Worm (Caenorhabditis elegans) whole organism, L3 larva: ENCODE results near the gene C24A3.9.

Source experiments
- R02D3.7 ChIP-seq: fragments of 150-350 bp; optimal IDR thresholded peaks from 2 replicates; lab custom pipeline; 2014; ENCODE audit warnings: missing biosample characterization, missing genetic modification characterization
- ZK546.5 ChIP-seq: sonication (generic microtip); optimal IDR thresholded peaks from 2 replicates; lab custom pipeline; 2017; ENCODE audit warnings: missing biosample characterization, missing genetic modification characterization
- ceh-16 ChIP-seq: sonication (generic microtip); optimal IDR thresholded peaks from 2 replicates; lab custom pipeline; 2017; ENCODE audit warnings: missing biosample characterization, missing genetic modification characterization
- ceh-28 ChIP-seq: fragments of 150-350 bp; optimal IDR thresholded peaks from 2 replicates; lab custom pipeline; 2014; ENCODE audit warnings: missing biosample characterization, missing genetic modification reagents, missing genetic modification characterization
- ceh-82 ChIP-seq: fragments of 150-350 bp; optimal IDR thresholded peaks from 2 replicates; lab custom pipeline; 2014; ENCODE audit warnings: missing biosample characterization, missing genetic modification characterization
- ceh-9 ChIP-seq: sonication (generic microtip); optimal IDR thresholded peaks from 2 replicates; lab custom pipeline; 2018; ENCODE audit warnings: missing biosample characterization, missing genetic modification characterization
- egl-5 ChIP-seq: fragments of 150-350 bp; optimal IDR thresholded peaks from 2 replicates; lab custom pipeline; 2017; ENCODE audit warnings: missing biosample characterization, missing genetic modification reagents, missing genetic modification characterization, inconsistent platforms
- elt-1 ChIP-seq: fragments of 150-350 bp; optimal IDR thresholded peaks from 2 replicates; lab custom pipeline; 2014; ENCODE audit warnings: missing biosample characterization, missing genetic modification characterization
- elt-2 ChIP-seq: sonication (generic microtip); optimal IDR thresholded peaks from 2 replicates; lab custom pipeline; 2016; ENCODE audit warnings: missing genetic modification reagents, mild to moderate bottlenecking, missing genetic modification characterization, missing compliant biosample characterization
- elt-3 ChIP-seq, 3 experiments: fragments of 150-350 bp in 1 of 3; sonication (generic microtip) in 2 of 3; optimal IDR thresholded peaks; 2 replicates in 2 of 3; 4 replicates in 1 of 3; lab custom pipeline; 2014 to 2017; ENCODE audit warnings: missing biosample characterization in 3 of 3, missing genetic modification characterization in 3 of 3
- fkh-10 ChIP-seq: sonication (generic microtip); optimal IDR thresholded peaks from 2 replicates; lab custom pipeline; 2017; ENCODE audit warnings: missing biosample characterization, missing genetic modification reagents, missing genetic modification characterization
- fkh-2 ChIP-seq: fragments of 150-350 bp; optimal IDR thresholded peaks from 2 replicates; lab custom pipeline; 2014; ENCODE audit warnings: missing biosample characterization, missing genetic modification reagents, missing genetic modification characterization
- hmg-11 ChIP-seq: sonication (generic microtip); optimal IDR thresholded peaks from 2 replicates; lab custom pipeline; 2016; ENCODE audit warnings: missing genetic modification characterization, missing compliant biosample characterization
- lin-39 ChIP-seq: fragments of 150-350 bp; optimal IDR thresholded peaks from 2 replicates; lab custom pipeline; 2018; ENCODE audit warnings: missing biosample characterization, missing genetic modification reagents, missing genetic modification characterization
- lsy-12 ChIP-seq: sonication (generic microtip); optimal IDR thresholded peaks from 2 replicates; lab custom pipeline; 2016; ENCODE audit warnings: mild to moderate bottlenecking, missing genetic modification characterization, missing compliant biosample characterization
- mml-1 ChIP-seq: fragments of 150-350 bp; sonication (generic microtip); optimal IDR thresholded peaks from 3 replicates; lab custom pipeline; 2014; ENCODE audit warnings: missing biosample characterization, missing genetic modification characterization
- nfya-1 ChIP-seq: sonication (generic microtip); optimal IDR thresholded peaks from 2 replicates; lab custom pipeline; 2017; ENCODE audit warnings: missing genetic modification characterization, mild to moderate bottlenecking, missing compliant biosample characterization, antibody characterized with exemption, moderate library complexity; ENCODE audit not compliant: insufficient read depth
- nhr-23 ChIP-seq: fragments of 150-350 bp; optimal IDR thresholded peaks from 2 replicates; lab custom pipeline; 2014; ENCODE audit warnings: missing biosample characterization, missing genetic modification reagents, missing genetic modification characterization
- nhr-237 ChIP-seq: fragments of 150-350 bp; optimal IDR thresholded peaks from 2 replicates; lab custom pipeline; 2014; ENCODE audit warnings: missing biosample characterization, missing genetic modification characterization
- nhr-25 ChIP-seq: sonication (generic microtip); optimal IDR thresholded peaks from 2 replicates; lab custom pipeline; 2017; ENCODE audit warnings: missing biosample characterization, missing genetic modification characterization
- nhr-43 ChIP-seq: sonication (generic microtip); optimal IDR thresholded peaks from 2 replicates; lab custom pipeline; 2016; ENCODE audit warnings: mild to moderate bottlenecking, missing genetic modification characterization, missing compliant biosample characterization; ENCODE audit not compliant: poor library complexity, severe bottlenecking
- nhr-67 ChIP-seq: fragments of 150-350 bp; optimal IDR thresholded peaks from 2 replicates; lab custom pipeline; 2014; ENCODE audit warnings: missing biosample characterization, missing genetic modification characterization
- nhr-76 ChIP-seq: fragments of 150-350 bp; sonication (generic microtip); optimal IDR thresholded peaks from 5 replicates; lab custom pipeline; 2014; ENCODE audit warnings: missing biosample characterization, missing genetic modification characterization
- pha-4 ChIP-seq: fragments of 150-350 bp; optimal IDR thresholded peaks from 2 replicates; lab custom pipeline; 2014; ENCODE audit warnings: missing biosample characterization, missing genetic modification reagents, missing genetic modification characterization
- pqm-1 ChIP-seq: fragments of 150-350 bp; optimal IDR thresholded peaks from 2 replicates; lab custom pipeline; 2017; ENCODE audit warnings: missing biosample characterization, missing genetic modification characterization, inconsistent platforms
- skn-1 ChIP-seq: fragments of 150-350 bp; optimal IDR thresholded peaks from 2 replicates; lab custom pipeline; 2014; ENCODE audit warnings: missing biosample characterization, missing genetic modification characterization
- snpc-4 ChIP-seq: fragments of 150-350 bp; optimal IDR thresholded peaks from 2 replicates; lab custom pipeline; 2014; ENCODE audit warnings: missing biosample characterization, missing genetic modification characterization
- tbx-2 ChIP-seq: sonication (generic microtip); optimal IDR thresholded peaks from 2 replicates; lab custom pipeline; 2016; ENCODE audit warnings: mild to moderate bottlenecking, missing genetic modification characterization, missing compliant biosample characterization
- ztf-4 ChIP-seq: fragments of 150-350 bp; optimal IDR thresholded peaks from 2 replicates; lab custom pipeline; 2014; ENCODE audit warnings: missing biosample characterization, missing genetic modification characterization

C24A3.9 gene

DNA sequence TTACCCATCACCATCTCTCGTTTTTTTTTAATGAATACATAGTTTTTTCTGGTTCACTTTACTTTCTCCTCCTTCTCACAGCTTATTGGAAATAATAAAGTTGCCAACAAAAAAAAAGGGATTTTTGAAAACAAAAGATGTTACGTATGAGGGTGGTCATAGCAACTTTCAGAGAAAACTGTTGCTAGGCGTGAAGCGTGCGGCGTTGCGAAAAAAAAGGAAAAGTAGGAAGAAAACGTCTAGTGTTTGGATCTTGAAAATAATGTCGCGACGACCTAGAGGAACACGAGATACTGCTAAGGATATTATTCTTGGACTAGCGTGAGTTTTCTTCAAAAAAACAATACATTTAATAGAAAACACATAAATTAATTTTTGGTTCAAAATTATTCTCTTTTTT is 11.5 kb downstream of the C24A3.9 start, which contains the start of gene C24A3.1:
TSS of gene C24A3.1 (plus strand) at position 263 of the 400 bp plus-strand sequence.
- TF ChIP-seq fkh-10 (no peak), nhr-237 (no peak), ZK546.5 (tag; lab: Kevin White, UChicago) (no peak), elt-1 (tag; lab: Kevin White, UChicago) (no peak), elt-2 (no peak), elt-3 (tag; optimal IDR thresholded peaks at IDR 0.05; lab: Kevin White, UChicago) (no peak), ceh-16 (no peak), nhr-67 (tag; lab: Kevin White, UChicago) (no peak), ztf-4 (tag; lab: Kevin White, UChicago) (no peak), R02D3.7 (tag; lab: Kevin White, UChicago) (no peak), lin-39 (no peak), nhr-25 (tag; lab: Kevin White, UChicago) (no peak), nhr-23 (tag; lab: Kevin White, UChicago) (no peak), fkh-2 (tag; lab: Kevin White, UChicago) (no peak), ceh-28 (tag; lab: Kevin White, UChicago) (no peak), egl-5 (tag; lab: Kevin White, UChicago) (no peak), ceh-9 (tag; lab: Kevin White, UChicago) (no peak), nfya-1 (tag; lab: Kevin White, UChicago) (no peak)

DNA sequence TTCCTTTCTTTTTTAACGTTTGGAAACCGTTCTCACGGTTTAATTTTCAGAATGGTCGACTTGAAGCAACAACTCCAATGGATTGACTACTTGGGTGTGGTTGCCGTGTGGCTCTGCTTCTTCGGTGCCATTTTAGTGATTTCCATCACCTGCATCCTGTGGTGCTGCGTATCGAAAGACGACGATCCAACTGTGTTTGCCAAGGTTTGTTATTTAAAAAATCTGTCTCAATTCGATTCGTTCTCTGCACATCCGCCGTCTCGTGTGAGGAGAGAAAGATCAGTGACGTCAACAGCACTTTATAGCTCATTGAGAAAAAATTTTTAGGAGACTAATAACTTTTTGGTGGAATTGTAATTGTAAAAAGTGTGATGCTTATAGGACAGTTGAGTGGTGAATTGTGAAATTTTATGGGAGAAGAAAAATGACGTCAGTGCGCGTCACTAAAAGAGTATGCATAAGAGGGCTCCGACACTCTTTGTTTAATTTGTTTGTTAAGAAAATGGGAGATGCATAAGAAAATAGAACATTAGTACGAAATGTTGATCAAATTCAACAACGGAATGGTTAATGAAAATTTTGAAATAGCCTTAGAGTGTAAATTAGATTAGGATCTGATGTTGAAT is 12.8 kb downstream of the C24A3.9 start, which contains the start of gene C24A3.2:
TSS of gene C24A3.2 (plus strand) at position 51 of the 626 bp plus-strand sequence.
- TF ChIP-seq nfya-1 (tag; lab: Kevin White, UChicago) (peak; percentile 19), egl-5 (tag; lab: Kevin White, UChicago) (peak; percentile 27), nhr-76 (tag; lab: Kevin White, UChicago) (no peak), pha-4 (tag; lab: Kevin White, UChicago) (peak; percentile 5), nhr-43 (no peak), lsy-12 (no peak)

DNA sequence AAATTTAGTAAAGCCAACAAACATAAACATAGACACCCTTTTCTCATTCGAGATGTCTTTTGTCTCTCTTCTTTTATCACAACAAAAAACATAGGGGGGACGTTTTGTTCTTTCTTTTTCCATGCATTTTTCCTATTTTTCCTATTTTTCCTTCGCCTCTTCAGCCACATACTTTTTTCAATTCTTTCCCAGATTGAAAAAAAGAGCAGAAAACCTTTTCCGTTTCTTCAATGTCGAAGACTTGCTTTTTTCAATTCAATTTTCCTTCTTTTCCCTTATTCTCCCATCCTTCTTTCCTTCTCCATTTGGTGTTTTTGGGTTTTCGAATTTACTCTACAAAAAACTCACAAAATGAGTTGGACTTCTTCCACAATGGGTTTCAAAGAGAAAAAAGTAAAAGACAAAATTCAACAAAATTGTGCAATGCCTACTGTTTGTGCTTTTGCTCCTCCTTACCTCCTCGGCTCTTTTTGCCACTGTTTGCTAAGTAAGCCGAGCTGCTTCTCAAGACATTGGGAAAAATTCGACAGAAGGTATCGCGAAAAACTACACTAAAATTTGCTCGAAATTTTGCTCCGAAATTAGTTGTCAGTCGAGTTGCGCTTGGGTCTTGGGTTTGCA is 13.7 kb downstream of the C24A3.9 start:
- TF ChIP-seq fkh-10 (peak; percentile 89), mml-1 (tag; lab: Kevin White, UChicago) (no peak), pha-4 (tag; lab: Kevin White, UChicago) (peak; percentile 27)

DNA sequence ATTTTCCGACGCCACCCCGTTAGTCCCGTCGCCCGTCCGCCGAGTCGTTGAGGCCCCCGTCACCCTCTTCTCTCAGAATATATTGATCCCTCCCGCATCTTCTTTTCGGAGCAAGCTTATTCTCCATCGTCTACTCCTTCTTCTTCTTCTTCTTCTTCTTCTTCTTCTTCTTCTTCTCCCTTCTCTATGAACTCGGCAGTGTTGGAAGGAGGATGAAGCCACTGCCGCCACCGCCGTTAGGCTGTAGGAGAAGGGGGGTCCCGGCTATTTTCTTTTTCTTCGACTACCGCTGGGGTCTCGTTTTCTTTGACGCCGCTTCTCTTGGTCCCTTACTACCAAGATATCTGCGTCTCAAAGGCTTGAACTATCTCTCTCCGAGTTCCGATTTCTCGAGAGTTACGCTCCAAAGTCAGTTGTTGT is 14.8 kb downstream of the C24A3.9 start:
- peak; percentile 34 for TF ChIP-seq tbx-2
- TF ChIP-seq nfya-1 (tag; lab: Kevin White, UChicago): peak; percentile 71
- TF ChIP-seq nhr-76 (tag; lab: Kevin White, UChicago): no peak
- TF ChIP-seq elt-1 (tag; lab: Kevin White, UChicago): no peak
- TF ChIP-seq lsy-12: peak; percentile 18
- peak; percentile 90 for TF ChIP-seq hmg-11
- peak; percentile 16 for TF ChIP-seq ceh-82 (tag; lab: Kevin White, UChicago)
- TF ChIP-seq fkh-10: peak; percentile 41
- TF ChIP-seq lin-39: peak; percentile 61
- TF ChIP-seq ceh-28 (tag; lab: Kevin White, UChicago): peak; percentile 4
- TF ChIP-seq snpc-4 (tag; lab: Kevin White, UChicago): peak; percentile 40

DNA sequence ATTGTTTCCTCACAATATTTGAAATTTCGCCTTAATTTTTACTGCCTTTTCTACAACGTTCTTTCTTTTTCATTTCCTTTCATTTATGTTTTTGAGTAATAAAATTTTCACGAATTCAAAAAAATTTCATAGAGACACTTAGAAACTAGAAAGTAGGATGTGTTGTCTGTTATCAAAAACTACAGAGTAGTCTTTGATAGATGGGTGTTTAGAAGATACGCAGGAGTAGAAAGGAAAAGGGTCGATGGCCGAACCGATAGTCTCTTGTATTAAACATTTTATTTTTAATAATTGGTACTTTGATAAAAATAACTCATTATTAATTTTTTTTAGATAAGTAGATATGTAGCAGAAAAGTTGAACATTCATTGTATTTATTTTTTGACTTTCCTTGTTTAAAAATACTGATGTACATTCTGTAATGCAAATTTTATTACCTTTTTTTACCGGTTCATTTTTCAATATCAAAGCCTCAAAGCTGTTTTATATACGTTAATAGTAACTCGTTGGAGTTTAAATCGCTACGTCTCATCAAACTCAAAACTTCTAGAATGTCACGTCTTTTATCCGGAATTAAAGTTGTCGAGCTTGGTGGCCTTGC is 18.4 kb downstream of the C24A3.9 start, which contains the start of gene C24A3.4:
TSS of gene C24A3.4 (plus strand) at position 551 of the 601 bp plus-strand sequence.
- TF ChIP-seq tbx-2 (no peak), pqm-1 (tag; lab: Kevin White, UChicago) (peak; percentile 25)

DNA sequence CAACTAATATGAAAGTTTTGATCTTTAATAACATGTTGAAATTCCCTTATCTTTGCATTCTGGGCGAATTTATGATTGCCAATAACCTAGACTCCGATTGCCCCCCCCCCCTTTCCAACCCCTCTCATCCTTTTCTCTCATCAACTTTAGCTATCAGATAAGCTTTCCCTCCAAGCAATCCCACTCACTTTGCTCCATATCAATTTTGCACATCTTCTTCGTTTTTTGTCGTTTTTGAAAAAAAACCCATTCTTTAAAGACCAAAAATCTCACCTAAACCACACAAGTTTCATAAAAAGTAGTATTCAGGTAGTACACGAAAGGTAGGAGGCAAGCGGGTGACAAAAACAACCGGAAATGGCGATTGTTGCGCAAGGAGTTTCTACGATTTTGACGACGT is 22.5 kb downstream of the C24A3.9 start, which contains the start of gene twk-18:
TSS of gene twk-18 (plus strand) at position 301 of the 400 bp plus-strand sequence.
- TF ChIP-seq skn-1 (tag; lab: Kevin White, UChicago): no peak
- no peak for TF ChIP-seq nhr-43
- TF ChIP-seq elt-1 (tag; lab: Kevin White, UChicago): peak; percentile 55
